Worm (Caenorhabditis elegans) whole organism, mixed stage, embryonic: Measurements from ENCODE around the gene dmsr-1.

Source experiments
- M03D4.4 ChIP-seq: sonication (generic microtip); optimal IDR thresholded peaks from 2 replicates; lab custom pipeline; 2017; ENCODE audit warnings: mild to moderate bottlenecking, missing genetic modification characterization, missing compliant biosample characterization
- blmp-1 ChIP-seq: fragments of 150-350 bp; optimal IDR thresholded peaks from 2 replicates; lab custom pipeline; 2014; ENCODE audit warnings: missing biosample characterization, missing genetic modification characterization
- ceh-39 ChIP-seq: fragments of 150-350 bp; optimal IDR thresholded peaks from 2 replicates; lab custom pipeline; 2014; ENCODE audit warnings: missing biosample characterization, missing genetic modification characterization
- ces-1 ChIP-seq: fragments of 150-350 bp; optimal IDR thresholded peaks from 2 replicates; lab custom pipeline; 2014; ENCODE audit warnings: missing biosample characterization, missing genetic modification reagents, missing genetic modification characterization
- elt-1 ChIP-seq: sonication (generic microtip); optimal IDR thresholded peaks from 2 replicates; lab custom pipeline; 2017; ENCODE audit warnings: missing genetic modification characterization, mild to moderate bottlenecking, missing compliant biosample characterization, antibody characterized with exemption, moderate library complexity, borderline replicate concordance; ENCODE audit not compliant: insufficient read depth
- lin-13 ChIP-seq: fragments of 150-350 bp; optimal IDR thresholded peaks from 2 replicates; lab custom pipeline; 2014; ENCODE audit warnings: missing biosample characterization, missing genetic modification characterization
- lsy-2 ChIP-seq: fragments of 150-350 bp; optimal IDR thresholded peaks from 2 replicates; lab custom pipeline; 2014; ENCODE audit warnings: missing biosample characterization, missing genetic modification characterization
- mab-5 ChIP-seq: fragments of 150-350 bp; optimal IDR thresholded peaks from 2 replicates; lab custom pipeline; 2014; ENCODE audit warnings: missing biosample characterization, missing genetic modification characterization
- nhr-12 ChIP-seq: fragments of 150-350 bp; optimal IDR thresholded peaks from 2 replicates; lab custom pipeline; 2014; ENCODE audit warnings: missing biosample characterization, missing genetic modification characterization
- nhr-76 ChIP-seq: sonication (generic microtip); optimal IDR thresholded peaks from 2 replicates; lab custom pipeline; 2017; ENCODE audit warnings: missing biosample characterization, missing genetic modification characterization
- unc-62 ChIP-seq: fragments of 150-350 bp; optimal IDR thresholded peaks from 2 replicates; lab custom pipeline; 2014; ENCODE audit warnings: missing biosample characterization, missing genetic modification reagents, missing genetic modification characterization

DNA sequence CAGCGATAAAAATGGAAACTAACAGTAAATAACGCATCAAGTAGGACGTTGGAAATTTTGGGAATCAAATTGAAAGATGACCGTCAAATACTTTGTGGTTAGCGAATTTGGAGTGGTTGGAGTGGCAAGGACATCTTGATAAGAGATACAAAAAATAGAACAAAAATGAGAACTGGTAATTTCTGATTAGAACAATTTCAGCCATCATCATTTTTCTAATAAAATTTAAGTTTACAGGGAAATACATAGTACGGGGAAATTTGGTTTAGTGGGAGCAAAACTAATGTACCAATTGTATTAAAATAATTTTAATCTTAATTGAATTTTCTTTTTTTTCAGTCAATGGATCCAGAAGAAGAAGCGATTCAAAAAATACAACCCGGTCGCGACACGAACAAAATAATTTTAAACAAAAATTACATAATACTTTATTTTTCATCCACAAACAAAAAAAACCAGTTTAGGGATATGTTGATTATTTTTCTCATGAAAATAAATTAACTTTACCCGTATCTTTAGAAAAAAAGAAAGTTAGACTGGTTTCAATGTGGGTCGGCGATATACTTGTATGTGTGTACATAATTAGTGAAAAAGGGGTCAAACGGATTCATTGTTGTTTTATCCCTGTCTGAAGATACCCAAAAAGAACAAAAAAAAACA lies 27.5 kb upstream of the dmsr-1 start, which contains the start of the genes K03B8.8 and grl-3:
- TF ChIP-seq blmp-1 (tag; lab: Kevin White, UChicago) (no peak), M03D4.4 (no peak), lsy-2 (tag; lab: Kevin White, UChicago) (no peak), ces-1 (GFP tag; lab: Kevin White, UChicago) (no peak), nhr-76 (tag; lab: Kevin White, UChicago) (no peak), nhr-12 (tag; lab: Kevin White, UChicago) (no peak), ceh-39 (no peak), lin-13 (tag; lab: Kevin White, UChicago) (no peak), mab-5 (tag; lab: Kevin White, UChicago) (no peak), elt-1 (tag; lab: Kevin White, UChicago) (no peak), unc-62 (GFP tag; lab: Kevin White, UChicago) (no peak)
